Worm (Caenorhabditis elegans): Measurements from ENCODE around the gene ckb-2.

DNA sequence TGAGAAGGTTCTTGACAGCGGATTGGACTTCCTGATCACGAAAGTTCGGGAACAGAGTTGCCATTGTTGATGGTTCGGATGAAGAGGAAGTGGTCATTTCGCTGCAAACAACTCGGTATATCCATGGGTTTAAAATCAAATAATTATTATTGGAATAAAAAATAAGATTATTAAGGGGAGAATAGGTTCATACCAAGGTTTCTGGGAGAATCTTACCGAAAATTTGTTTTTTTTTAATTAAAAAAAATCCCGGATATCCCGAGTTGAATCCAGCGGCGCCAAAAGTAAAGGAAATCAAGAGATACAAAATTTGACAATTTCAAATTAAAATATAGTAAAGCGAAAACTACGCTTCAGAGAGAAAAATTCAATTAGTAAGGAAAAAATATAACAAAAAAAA is 50.2 kb downstream of the ckb-2 start, which contains the start of the genes R07E5.19 and pdcd-2:
- no peak for TF ChIP-seq ztf-29 (GFP tag; IDR thresholded peaks at IDR 0.05)
- no peak for TF ChIP-seq flt-1 (GFP tag; IDR thresholded peaks at IDR 0.05)
- TF ChIP-seq ref-1 (GFP tag; conservative IDR thresholded peaks at IDR 0.05) = no peak
- TF ChIP-seq klf-2 (GFP tag; conservative IDR thresholded peaks at IDR 0.05) = no peak
- TF ChIP-seq med-1 (GFP tag; optimal IDR thresholded peaks at IDR 0.05; ENCODE audit: insufficient read depth) = no peak
